Worm (Caenorhabditis elegans) whole organism, dauer: ENCODE results near the gene str-180.

Source experiments
- unc-62 ChIP-seq: sonication (generic microtip); optimal IDR thresholded peaks from 2 replicates; lab custom pipeline; 2017; ENCODE audit warnings: missing biosample characterization, missing genetic modification reagents, missing genetic modification characterization

The str-180 gene

DNA sequence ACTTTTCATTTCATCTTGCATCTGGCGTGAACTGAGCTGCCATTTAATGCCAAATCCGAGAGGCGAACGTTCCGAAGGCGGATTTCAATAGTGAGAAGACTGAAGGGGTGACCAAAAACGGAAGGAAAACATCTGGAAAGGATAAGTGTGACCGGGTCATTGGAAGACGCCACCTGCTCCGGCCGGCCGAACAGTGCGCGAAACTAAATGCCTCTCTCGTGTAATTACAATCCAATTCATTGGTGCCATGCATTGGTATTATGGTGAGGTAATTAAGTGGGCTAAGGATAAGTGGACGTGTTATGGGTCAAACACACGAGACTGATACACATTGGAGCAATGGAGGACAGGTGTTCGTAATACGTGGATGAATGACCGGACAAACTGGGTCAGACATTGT, 15.9 kb upstream of the str-180 start:
- no peak for TF ChIP-seq unc-62 (GFP tag; lab: Kevin White, UChicago)

ce11 chrV:6683740-6684139, 15.1 kb upstream of the str-180 start:
- TF ChIP-seq unc-62 (GFP tag; lab: Kevin White, UChicago) = no peak

ce11 chrV:6683282-6683681, 14.6 kb upstream of the str-180 start:
- TF ChIP-seq unc-62 (GFP tag; lab: Kevin White, UChicago) = no peak

- no peak for TF ChIP-seq unc-62 (GFP tag; lab: Kevin White, UChicago)
Observed at ce11 chrV:6681501-6681900, 12.9 kb upstream of the str-180 start, which contains the start of gene egl-46. Gene egl-46, minus strand, starts transcription at chrV:6681573.

DNA sequence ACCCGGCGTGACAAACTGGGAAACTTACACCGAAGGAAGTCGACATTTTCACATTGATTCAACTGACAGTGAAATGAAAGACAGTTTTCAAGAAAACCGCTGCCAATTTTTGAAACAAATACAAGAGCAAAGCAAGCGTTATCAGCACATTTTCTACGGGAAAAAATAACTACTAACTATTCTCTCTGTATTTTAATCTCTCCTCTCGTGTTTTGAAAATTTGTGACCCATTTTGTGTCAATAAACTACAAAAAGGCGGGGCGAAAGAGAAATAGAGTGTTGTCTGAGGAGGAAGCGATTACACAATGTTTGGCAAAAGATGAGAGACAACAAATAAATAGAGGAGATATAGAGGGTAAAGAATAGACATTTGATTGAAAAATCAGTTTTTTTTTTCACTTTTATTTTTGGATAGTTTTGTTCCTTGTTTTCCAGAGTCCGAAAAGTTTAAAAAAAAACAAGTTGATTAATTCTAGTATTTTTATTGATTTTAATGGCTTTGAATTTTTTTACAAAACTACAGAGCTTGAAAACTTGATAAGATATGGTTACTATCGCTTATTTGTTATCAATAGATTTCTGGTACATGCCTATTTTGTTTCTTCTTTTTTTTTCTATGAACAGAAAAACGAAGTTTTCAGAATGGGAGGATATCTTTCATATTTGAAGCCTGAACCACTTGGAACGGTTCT, 7.7 kb upstream of the str-180 start, which contains the start of gene cest-34:
Gene cest-34 (plus strand): TSS at position 642 of the 692 bp plus-strand sequence.
- TF ChIP-seq unc-62 (GFP tag; lab: Kevin White, UChicago) = no peak

- TF ChIP-seq unc-62 (GFP tag; lab: Kevin White, UChicago) = no peak
Observed at ce11 chrV:6673967-6674366, 5.3 kb upstream of the str-180 start, which contains the start of gene cest-31. Gene cest-31, plus strand, starts transcription at chrV:6674267.

- TF ChIP-seq unc-62 (GFP tag; lab: Kevin White, UChicago) = no peak
Observed at ce11 chrV:6669520-6669919, 879 bp upstream of the str-180 start, which contains the start of gene cest-28. Gene cest-28, plus strand, starts transcription at chrV:6669820.

- TF ChIP-seq unc-62 (GFP tag; lab: Kevin White, UChicago) = no peak
Observed at ce11 chrV:6666557-6666956, 2.1 kb downstream of the str-180 start.

- TF ChIP-seq unc-62 (GFP tag; lab: Kevin White, UChicago) = no peak
Observed at ce11 chrV:6665751-6666150, 2.9 kb downstream of the str-180 start, which contains the start of gene pmp-5. Gene pmp-5, minus strand, starts transcription at chrV:6665813.

DNA sequence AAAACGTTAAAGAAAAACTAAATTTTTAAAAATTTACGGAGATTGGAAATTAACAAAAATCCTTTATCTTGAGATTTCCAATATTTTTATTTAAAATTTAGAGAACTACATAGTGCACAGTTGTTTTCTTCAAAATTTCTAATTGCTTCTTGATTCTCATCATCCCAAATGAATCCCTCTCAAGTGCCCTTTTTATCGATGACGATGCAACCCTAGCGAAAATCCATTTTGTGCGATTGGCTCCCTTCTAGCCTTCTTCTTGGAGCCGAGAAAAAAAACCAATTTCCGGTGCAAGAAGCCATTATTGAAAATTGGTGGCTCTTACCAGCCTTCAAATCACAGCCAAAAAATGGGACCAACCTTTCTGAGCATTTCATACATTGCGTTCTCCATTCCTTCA, 6.1 kb downstream of the str-180 start:
- no peak for TF ChIP-seq unc-62 (GFP tag; lab: Kevin White, UChicago)

DNA sequence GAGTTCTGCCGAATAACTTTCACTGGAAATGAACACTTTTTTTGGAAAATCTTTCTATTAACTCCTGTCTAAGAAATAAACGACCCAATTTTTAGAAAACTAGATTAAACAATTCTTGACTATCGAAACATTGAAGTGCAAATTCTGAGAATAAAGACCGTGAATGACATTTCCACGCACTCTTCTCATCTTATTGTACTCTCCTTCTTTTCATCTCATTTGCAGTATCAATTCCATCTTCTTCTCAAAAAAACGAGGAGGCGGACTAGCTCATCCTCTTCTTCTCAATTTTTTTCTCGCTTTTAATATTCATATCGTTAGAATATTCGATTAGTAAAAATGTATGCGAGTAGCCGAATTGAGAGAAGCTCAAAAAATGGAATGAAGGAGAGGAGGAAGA, 7.0 kb downstream of the str-180 start:
- no peak for TF ChIP-seq unc-62 (GFP tag; lab: Kevin White, UChicago)

- TF ChIP-seq unc-62 (GFP tag; lab: Kevin White, UChicago) = no peak
Observed at ce11 chrV:6659533-6659932, 9.1 kb downstream of the str-180 start.

DNA sequence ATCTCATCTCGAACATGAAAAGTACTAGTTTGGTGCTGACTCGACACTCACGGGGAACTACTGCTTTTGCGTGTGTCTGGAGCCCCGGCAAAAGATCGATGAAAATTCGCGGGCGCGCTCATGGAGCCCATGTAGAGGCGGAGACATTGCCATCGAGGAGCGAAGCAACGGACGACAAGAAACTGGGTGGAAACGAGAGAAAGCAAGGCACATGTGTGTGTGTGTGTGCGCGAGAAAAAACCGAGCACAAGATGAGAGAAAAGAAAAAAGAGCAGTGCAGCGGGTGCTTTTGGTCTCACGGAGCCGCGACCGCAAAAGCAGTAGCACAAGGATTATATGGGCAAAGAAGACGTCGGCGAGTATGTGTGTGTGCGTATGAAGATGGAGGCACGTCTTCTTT, 9.9 kb downstream of the str-180 start:
- no peak for TF ChIP-seq unc-62 (GFP tag; lab: Kevin White, UChicago)

ce11 chrV:6657532-6658259, 10.9 kb downstream of the str-180 start:
- no peak for TF ChIP-seq unc-62 (GFP tag; lab: Kevin White, UChicago)

ce11 chrV:6656451-6657115, 12.1 kb downstream of the str-180 start, which contains the start of gene snb-1:
Gene snb-1, minus strand, starts transcription at chrV:6656501.
- TF ChIP-seq unc-62 (GFP tag; lab: Kevin White, UChicago) = no peak

DNA sequence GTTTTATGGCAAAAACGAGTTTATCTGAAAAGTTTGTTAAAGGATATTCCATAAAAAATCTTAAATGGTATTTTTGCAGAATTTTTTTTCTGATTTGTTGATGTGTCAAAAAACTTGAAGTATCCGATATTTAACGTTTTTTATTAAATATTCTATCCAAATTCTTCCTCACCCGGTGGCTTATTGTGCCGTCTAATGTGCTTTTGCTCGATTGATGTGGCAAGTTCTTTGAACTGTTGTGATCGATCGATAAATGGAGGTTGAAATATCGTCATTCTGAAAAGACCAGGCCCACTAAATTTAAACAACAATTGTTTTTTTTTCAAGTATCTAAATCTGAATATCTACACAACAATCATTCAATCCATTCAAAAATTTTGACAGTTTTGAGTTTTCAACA, 13.5 kb downstream of the str-180 start, which contains the start of gene syx-18:
Gene syx-18 (minus strand): TSS at position 276 of the 400 bp plus-strand sequence.
- no peak for TF ChIP-seq unc-62 (GFP tag; lab: Kevin White, UChicago)
